Worm (Caenorhabditis elegans) whole organism, L1 larva: Measurements from ENCODE around the gene prx-19.

Experiments
- C16A3.4 ChIP-seq: fragments of 150-350 bp; optimal IDR thresholded peaks from 2 replicates; lab custom pipeline; 2014; ENCODE audit warnings: missing biosample characterization, missing genetic modification characterization
- F16B12.6 ChIP-seq: fragments of 150-350 bp; optimal IDR thresholded peaks from 2 replicates; lab custom pipeline; 2014; ENCODE audit warnings: missing biosample characterization, missing genetic modification characterization
- alr-1 ChIP-seq: fragments of 200-800 bp; sonication (Bioruptor generic); optimal IDR thresholded peaks from 2 replicates; lab custom pipeline; 2018; ENCODE audit warnings: borderline replicate concordance, mild to moderate bottlenecking, missing genetic modification characterization, missing compliant biosample characterization
- aly-2 ChIP-seq: fragments of 150-350 bp; optimal IDR thresholded peaks from 2 replicates; lab custom pipeline; 2014; ENCODE audit warnings: missing biosample characterization, missing genetic modification characterization
- ama-1 ChIP-seq: fragments of 150-350 bp; optimal IDR thresholded peaks from 2 replicates; lab custom pipeline; 2014
- blmp-1 ChIP-seq: fragments of 150-350 bp; optimal IDR thresholded peaks from 2 replicates; lab custom pipeline; 2014; ENCODE audit warnings: missing biosample characterization, missing genetic modification characterization
- ceh-8 ChIP-seq: fragments of 200-800 bp; sonication (Bioruptor generic); optimal IDR thresholded peaks from 2 replicates; lab custom pipeline; 2018; ENCODE audit warnings: mild to moderate bottlenecking, missing genetic modification characterization, moderate library complexity, missing compliant biosample characterization
- ceh-82 ChIP-seq, 3 experiments: fragments of 150-350 bp in 1 of 3; sonication (generic microtip) in 2 of 3; optimal IDR thresholded peaks; 2 replicates each; lab custom pipeline; 2014 to 2017; ENCODE audit warnings: missing biosample characterization in 3 of 3, missing genetic modification characterization in 3 of 3
- ces-1 ChIP-seq: fragments of 150-350 bp; optimal IDR thresholded peaks from 2 replicates; lab custom pipeline; 2014; ENCODE audit warnings: missing biosample characterization, missing genetic modification reagents, missing genetic modification characterization
- dpl-1 ChIP-seq, 3 experiments: fragments of 150-350 bp in 2 of 3; sonication (generic microtip) in 1 of 3; optimal IDR thresholded peaks; 2 replicates each; lab custom pipeline; 2014 to 2017; ENCODE audit warnings: missing biosample characterization in 3 of 3, missing genetic modification characterization in 3 of 3, missing genetic modification reagents in 3 of 3
- dsc-1 ChIP-seq: sonication (generic microtip); optimal IDR thresholded peaks from 2 replicates; lab custom pipeline; 2016; ENCODE audit warnings: mild to moderate bottlenecking, missing genetic modification characterization, missing compliant biosample characterization
- efl-1 ChIP-seq, 4 experiments: fragments of 150-350 bp; optimal IDR thresholded peaks in 3 of 4; peaks in 1 of 4; 1 replicate in 1 of 4; 2 replicates in 3 of 4; lab custom pipeline; 2014; ENCODE audit warnings: missing biosample characterization in 2 of 4, missing genetic modification characterization in 2 of 4, missing genetic modification reagents in 2 of 4
- efl-3 ChIP-seq: fragments of 200-800 bp; sonication (Bioruptor generic); optimal IDR thresholded peaks from 2 replicates; lab custom pipeline; 2018; ENCODE audit warnings: mild to moderate bottlenecking, missing genetic modification characterization, missing compliant biosample characterization
- egl-27 ChIP-seq, 2 experiments: fragments of 150-350 bp in 1 of 2; sonication (generic microtip); optimal IDR thresholded peaks; 3 replicates each; lab custom pipeline; 2017 to 2018; ENCODE audit warnings: missing biosample characterization in 2 of 2, missing genetic modification characterization in 2 of 2, missing genetic modification reagents in 2 of 2
- elt-2 ChIP-seq: sonication (generic microtip); optimal IDR thresholded peaks from 2 replicates; lab custom pipeline; 2016; ENCODE audit warnings: missing genetic modification characterization, mild to moderate bottlenecking, inconsistent platforms, missing compliant biosample characterization, missing genetic modification reagents
- elt-3 ChIP-seq, 6 experiments: fragments of 150-350 bp in 1 of 6; sonication (generic microtip); optimal IDR thresholded peaks; 2 replicates each; lab custom pipeline; 2017 to 2018; ENCODE audit warnings: missing biosample characterization in 6 of 6, missing genetic modification characterization in 6 of 6, inconsistent platforms in 1 of 6
- ets-5 ChIP-seq: fragments of 200-800 bp; sonication (Bioruptor generic); IDR thresholded peaks from 2 replicates; pipeline ENCODE4 v1.3.6; 2022; ENCODE audit warnings: missing genetic modification characterization, missing compliant biosample characterization
- fkh-4 ChIP-seq: sonication (generic microtip); optimal IDR thresholded peaks from 2 replicates; lab custom pipeline; 2016; ENCODE audit warnings: missing compliant biosample characterization, missing genetic modification characterization, borderline replicate concordance
- hlh-17 ChIP-seq: fragments of 200-800 bp; sonication (Bioruptor generic); optimal IDR thresholded peaks from 2 replicates; lab custom pipeline; 2018; ENCODE audit warnings: missing genetic modification characterization, mild to moderate bottlenecking, missing compliant biosample characterization, moderate library complexity, borderline replicate concordance
- hlh-4 ChIP-seq: sonication (generic microtip); optimal IDR thresholded peaks from 2 replicates; lab custom pipeline; 2016; ENCODE audit warnings: mild to moderate bottlenecking, missing genetic modification characterization, missing compliant biosample characterization
- hpl-2 ChIP-seq: fragments of 150-350 bp; optimal IDR thresholded peaks from 2 replicates; lab custom pipeline; 2014; ENCODE audit warnings: missing biosample characterization, missing genetic modification reagents, missing genetic modification characterization
- isw-1 ChIP-seq: fragments of 200-800 bp; sonication (Bioruptor generic); IDR thresholded peaks from 2 replicates; pipeline ENCODE4 v1.3.6; 2022; ENCODE audit warnings: missing genetic modification characterization, missing compliant biosample characterization
- lin-35 ChIP-seq, 2 experiments: fragments of 150-350 bp; optimal IDR thresholded peaks; 2 replicates each; lab custom pipeline; 2014; ENCODE audit warnings: missing biosample characterization in 2 of 2, missing genetic modification characterization in 2 of 2, missing genetic modification reagents in 2 of 2
- lin-39 ChIP-seq: fragments of 150-350 bp; optimal IDR thresholded peaks from 2 replicates; lab custom pipeline; 2014; ENCODE audit warnings: missing biosample characterization, missing genetic modification reagents, missing genetic modification characterization
- mab-9 ChIP-seq: fragments of 200-800 bp; sonication (Bioruptor generic); IDR thresholded peaks from 2 replicates; pipeline ENCODE4 v1.3.6; 2022; ENCODE audit warnings: missing genetic modification reagents, missing genetic modification characterization, missing compliant biosample characterization
- mdl-1 ChIP-seq, 2 experiments: fragments of 150-350 bp; optimal IDR thresholded peaks; 2 replicates each; lab custom pipeline; 2014 to 2017; ENCODE audit warnings: missing biosample characterization in 2 of 2, missing genetic modification characterization in 2 of 2, inconsistent platforms in 1 of 2
- mep-1 ChIP-seq: fragments of 150-350 bp; optimal IDR thresholded peaks from 2 replicates; lab custom pipeline; 2014; ENCODE audit warnings: missing biosample characterization, missing genetic modification characterization
- nhr-11 ChIP-seq: fragments of 150-350 bp; optimal IDR thresholded peaks from 2 replicates; lab custom pipeline; 2014; ENCODE audit warnings: missing biosample characterization, missing genetic modification characterization
- nhr-12 ChIP-seq: sonication (generic microtip); optimal IDR thresholded peaks from 2 replicates; lab custom pipeline; 2017; ENCODE audit warnings: missing biosample characterization, missing genetic modification characterization
- nhr-28 ChIP-seq: fragments of 150-350 bp; optimal IDR thresholded peaks from 2 replicates; lab custom pipeline; 2014; ENCODE audit warnings: missing biosample characterization, missing genetic modification characterization
- nhr-47 ChIP-seq: sonication (generic microtip); optimal IDR thresholded peaks from 2 replicates; lab custom pipeline; 2016; ENCODE audit warnings: mild to moderate bottlenecking, missing genetic modification characterization, moderate library complexity, missing compliant biosample characterization
- nhr-71 ChIP-seq: sonication (generic microtip); optimal IDR thresholded peaks from 2 replicates; lab custom pipeline; 2016; ENCODE audit warnings: mild to moderate bottlenecking, missing genetic modification characterization, moderate library complexity, missing compliant biosample characterization
- nhr-76 ChIP-seq: sonication (generic microtip); optimal IDR thresholded peaks from 2 replicates; lab custom pipeline; 2017; ENCODE audit warnings: missing biosample characterization, missing genetic modification characterization
- nhr-85 ChIP-seq: sonication (generic microtip); peaks from one replicate; lab custom pipeline; 2016; ENCODE audit warnings: missing genetic modification characterization, inconsistent platforms, missing compliant biosample characterization
- nhr-90 ChIP-seq: sonication (generic microtip); optimal IDR thresholded peaks from 2 replicates; lab custom pipeline; 2016; ENCODE audit warnings: mild to moderate bottlenecking, missing genetic modification characterization, missing compliant biosample characterization; ENCODE audit not compliant: poor library complexity
- pag-3 ChIP-seq: sonication (generic microtip); optimal IDR thresholded peaks from 2 replicates; lab custom pipeline; 2017; ENCODE audit warnings: missing genetic modification characterization, mild to moderate bottlenecking, missing compliant biosample characterization, antibody characterized with exemption, borderline replicate concordance; ENCODE audit not compliant: insufficient read depth
- rnt-1 ChIP-seq: sonication (generic microtip); optimal IDR thresholded peaks from 2 replicates; lab custom pipeline; 2016; ENCODE audit warnings: mild to moderate bottlenecking, missing genetic modification characterization, moderate library complexity, missing compliant biosample characterization
- skn-1 ChIP-seq: fragments of 150-350 bp; optimal IDR thresholded peaks from 2 replicates; lab custom pipeline; 2014; ENCODE audit warnings: missing biosample characterization, missing genetic modification characterization
- snpc-4 ChIP-seq: fragments of 150-350 bp; optimal IDR thresholded peaks from 2 replicates; lab custom pipeline; 2014; ENCODE audit warnings: missing biosample characterization, missing genetic modification characterization
- sup-37 ChIP-seq: fragments of 200-800 bp; sonication (Bioruptor generic); optimal IDR thresholded peaks from 2 replicates; lab custom pipeline; 2018; ENCODE audit warnings: mild to moderate bottlenecking, missing genetic modification characterization, missing compliant biosample characterization
- swsn-7 ChIP-seq: sonication (generic microtip); optimal IDR thresholded peaks from 2 replicates; lab custom pipeline; 2016; ENCODE audit warnings: missing genetic modification characterization, missing compliant biosample characterization
- unc-130 ChIP-seq: fragments of 150-350 bp; optimal IDR thresholded peaks from 2 replicates; lab custom pipeline; 2017; ENCODE audit warnings: missing biosample characterization, missing genetic modification characterization, inconsistent platforms
- unc-62 ChIP-seq: fragments of 150-350 bp; optimal IDR thresholded peaks from 2 replicates; lab custom pipeline; 2014; ENCODE audit warnings: missing biosample characterization, missing genetic modification reagents, missing genetic modification characterization
- unc-86 ChIP-seq: sonication (generic microtip); optimal IDR thresholded peaks from 2 replicates; lab custom pipeline; 2016; ENCODE audit warnings: missing genetic modification characterization, missing compliant biosample characterization
- unc-98 ChIP-seq: fragments of 200-800 bp; sonication (Bioruptor generic); IDR thresholded peaks from 2 replicates; pipeline ENCODE4 v1.3.6; 2022; ENCODE audit warnings: missing genetic modification characterization, missing compliant biosample characterization
- vab-15 ChIP-seq: sonication (generic microtip); optimal IDR thresholded peaks from 2 replicates; lab custom pipeline; 2017; ENCODE audit warnings: missing genotype, mild to moderate bottlenecking, missing genetic modification characterization, missing compliant biosample characterization
- zag-1 ChIP-seq: fragments of 150-350 bp; optimal IDR thresholded peaks from 2 replicates; lab custom pipeline; 2014; ENCODE audit warnings: missing biosample characterization, missing genetic modification characterization
- ztf-4 ChIP-seq: fragments of 150-350 bp; optimal IDR thresholded peaks from 2 replicates; lab custom pipeline; 2014; ENCODE audit warnings: missing biosample characterization, missing genetic modification characterization

The prx-19 gene

ce11 chrIII:8785426-8785825 is 23.7 kb downstream of the prx-19 start (continued):
- TF ChIP-seq mep-1 (tag; lab: Kevin White, UChicago) = peak; percentile 59
- TF ChIP-seq ces-1 (GFP tag; lab: Kevin White, UChicago) = no peak
- no peak for TF ChIP-seq efl-3 (GFP tag; lab: Kevin White, UChicago)
- TF ChIP-seq snpc-4 (tag; lab: Kevin White, UChicago) = peak; percentile 0
- no peak for TF ChIP-seq hpl-2 (GFP tag; lab: Kevin White, UChicago)
- no peak for TF ChIP-seq ztf-4
- TF ChIP-seq nhr-71 = peak; percentile 85
- peak; percentile 41 for TF ChIP-seq swsn-7 (tag; lab: Kevin White, UChicago)
- TF ChIP-seq hlh-17 (GFP tag; lab: Kevin White, UChicago) = no peak
- peak; percentile 51 for TF ChIP-seq dsc-1
- TF ChIP-seq nhr-90 (tag; lab: Kevin White, UChicago) = no peak
- TF ChIP-seq C16A3.4 (tag; lab: Kevin White, UChicago) = peak; percentile 29
- TF ChIP-seq vab-15 (tag; lab: Kevin White, UChicago) = no peak
- peak; percentile 45 for TF ChIP-seq unc-130 (tag; lab: Kevin White, UChicago)
- no peak for TF ChIP-seq nhr-28 (tag; lab: Kevin White, UChicago)
- TF ChIP-seq zag-1 (tag; lab: Kevin White, UChicago) = no peak
- TF ChIP-seq unc-86 = no peak
- peak; percentile 23 to 39 (median 32) for TF ChIP-seq dpl-1 (GFP tag; optimal IDR thresholded peaks at IDR 0.05; lab: Kevin White, UChicago)
- peak; percentile 44 for TF ChIP-seq skn-1
- TF ChIP-seq mab-9 (GFP tag; lab: Robert Waterston, UW) = no peak
- TF ChIP-seq ceh-8 (GFP tag; lab: Kevin White, UChicago) = no peak
- TF ChIP-seq ama-1 (lab: Kevin White, UChicago) = no peak
- TF ChIP-seq fkh-4 (tag; lab: Kevin White, UChicago) = no peak
- TF ChIP-seq rnt-1 (tag; lab: Kevin White, UChicago) = peak; percentile 73
- TF ChIP-seq F16B12.6 (tag; lab: Kevin White, UChicago) = no peak
- TF ChIP-seq nhr-11 (tag; lab: Kevin White, UChicago) = peak; percentile 20
- TF ChIP-seq sup-37 (GFP tag; lab: Kevin White, UChicago) = peak; percentile 26
- peak; percentile 48 to 62 for TF ChIP-seq lin-35 (GFP tag; optimal IDR thresholded peaks at IDR 0.05; lab: Kevin White, UChicago)
- no peak for TF ChIP-seq nhr-76
- no peak for TF ChIP-seq blmp-1 (tag; lab: Kevin White, UChicago)
- TF ChIP-seq elt-2 = peak; percentile 36
- TF ChIP-seq unc-62 (GFP tag; lab: Kevin White, UChicago) = no peak
- no peak for TF ChIP-seq pag-3 (tag; lab: Kevin White, UChicago)
- TF ChIP-seq unc-98 = 0 out of 2 replicates have a peak, but pooled peaks have one; percentile 36
- no peak for TF ChIP-seq aly-2 (tag; lab: Kevin White, UChicago)
- no peak for TF ChIP-seq lin-39 (tag; lab: Kevin White, UChicago)
- TF ChIP-seq mdl-1 (tag; optimal IDR thresholded peaks at IDR 0.05; lab: Kevin White, UChicago) = peak in 1 of 2 experiments; percentile 96
- TF ChIP-seq ceh-82 (tag; optimal IDR thresholded peaks at IDR 0.05; lab: Kevin White, UChicago) = peak in 2 of 3 experiments; percentile 16 to 54
- no peak for TF ChIP-seq alr-1
- no peak for TF ChIP-seq nhr-12 (tag; lab: Kevin White, UChicago)
- TF ChIP-seq elt-3 (tag; optimal IDR thresholded peaks at IDR 0.05; lab: Kevin White, UChicago) = no peak
- TF ChIP-seq nhr-47 = peak; percentile 66
- no peak for TF ChIP-seq isw-1 (GFP tag; lab: Robert Waterston, UW)
- peak; percentile 49 to 58 for TF ChIP-seq efl-1 (optimal IDR thresholded peaks at IDR 0.05; lab: Kevin White, UChicago)
- TF ChIP-seq efl-1 (GFP tag; optimal IDR thresholded peaks at IDR 0.05 in 1 of 2; lab: Kevin White, UChicago) = peak; percentile 43 to 95
- no peak for TF ChIP-seq egl-27 (tag; optimal IDR thresholded peaks at IDR 0.05; lab: Kevin White, UChicago)
- TF ChIP-seq ets-5 = no peak
- no peak for TF ChIP-seq nhr-85 (tag; lab: Kevin White, UChicago)
- TF ChIP-seq hlh-4 (tag; lab: Kevin White, UChicago) = no peak
